In genomic region chr3L:20954118-20954517, dm6 we compare ENCODE assay signal across 1 fruit fly cellular context.
TF ChIP-seq lines count a peak whose summit lies in the region.

No protein-coding gene starts in this region.

TF ChIP-seq in whole organism, embryonic, 481 proteins besides CTCF, POLR2A, EP300 and RAD21 (continued from another document):
- TF ChIP-seq CG14965 (GFP tag; optimal IDR thresholded peaks at IDR 0.05; lab: Kevin White, UChicago; ENCODE audit: borderline replicate concordance), result peak; percentile 31
- TF ChIP-seq ac (GFP tag; optimal IDR thresholded peaks at IDR 0.05; lab: Kevin White, UChicago), result peak; percentile 44
- no peak for TF ChIP-seq CG34376 (GFP tag; optimal IDR thresholded peaks at IDR 0.05; lab: Kevin White, UChicago)
- TF ChIP-seq Doc3 (GFP tag; IDR thresholded peaks at IDR 0.05; lab: Robert Waterston, UW; ENCODE audit: partially characterized antibody), result no peak
- no peak for TF ChIP-seq CG31388 (GFP tag; optimal IDR thresholded peaks at IDR 0.05; lab: Kevin White, UChicago)
- TF ChIP-seq CG11723 (GFP tag; optimal IDR thresholded peaks at IDR 0.05; lab: Kevin White, UChicago), result no peak
- TF ChIP-seq lbe (GFP tag; optimal IDR thresholded peaks at IDR 0.05; lab: Kevin White, UChicago), result no peak
- TF ChIP-seq CG2116 (GFP tag; optimal IDR thresholded peaks at IDR 0.05; lab: Kevin White, UChicago), result peak; percentile 22
- no peak for TF ChIP-seq inv (GFP tag; IDR thresholded peaks at IDR 0.05; lab: Robert Waterston, UW; ENCODE audit: partially characterized antibody)
- no peak for TF ChIP-seq CG7271 (tag; optimal IDR thresholded peaks at IDR 0.05; lab: Kevin White, UChicago)
- TF ChIP-seq MTF-1 (GFP tag; optimal IDR thresholded peaks at IDR 0.05; lab: Kevin White, UChicago; ENCODE audit: borderline replicate concordance), result peak; percentile 58
- peak; percentile 34 for TF ChIP-seq dmrt11E (tag; optimal IDR thresholded peaks at IDR 0.05; lab: Kevin White, UChicago)
- no peak for TF ChIP-seq toy (GFP tag; IDR thresholded peaks at IDR 0.05; lab: Robert Waterston, UW)
- peak; percentile 85 for TF ChIP-seq sens (GFP tag; lab: Kevin White, UChicago)
- peak; percentile 64; the same call in 1 of the 3 replicates for TF ChIP-seq otp (GFP tag; IDR thresholded peaks at IDR 0.05; lab: Robert Waterston, UW)
- TF ChIP-seq CG17328 (GFP tag; IDR thresholded peaks at IDR 0.05; lab: Robert Waterston, UW), result no peak
- no peak for TF ChIP-seq CG17361 (GFP tag; IDR thresholded peaks at IDR 0.05; lab: Robert Waterston, UW)
- TF ChIP-seq CG8290 (GFP tag; optimal IDR thresholded peaks at IDR 0.05; lab: Kevin White, UChicago), result no peak
- peak in 1 of 2 experiments; percentile 12 for TF ChIP-seq CG8290 (tag; optimal IDR thresholded peaks at IDR 0.05; lab: Kevin White, UChicago)
- TF ChIP-seq CG6813 (GFP tag; optimal IDR thresholded peaks at IDR 0.05; lab: Kevin White, UChicago), result peak; percentile 50
- peak; percentile 31 for TF ChIP-seq NC2β (GFP tag; optimal IDR thresholded peaks at IDR 0.05; lab: Kevin White, UChicago)
- peak; percentile 25 for TF ChIP-seq CrebB (tag; optimal IDR thresholded peaks at IDR 0.05; lab: Kevin White, UChicago)
- peak; percentile 17 for TF ChIP-seq CG12104 (GFP tag; optimal IDR thresholded peaks at IDR 0.05; lab: Kevin White, UChicago)
- 0 out of 3 replicates have a peak, but pooled peaks have one; percentile 28 for TF ChIP-seq CG11695 (GFP tag; IDR thresholded peaks at IDR 0.05; lab: Robert Waterston, UW)
- TF ChIP-seq her (GFP tag; optimal IDR thresholded peaks at IDR 0.05; lab: Kevin White, UChicago), result no peak
- peak; percentile 5 for TF ChIP-seq Meics (GFP tag; optimal IDR thresholded peaks at IDR 0.05; lab: Kevin White, UChicago)
- no peak for TF ChIP-seq CG7745 (tag; optimal IDR thresholded peaks at IDR 0.05; lab: Kevin White, UChicago)
- TF ChIP-seq Blimp-1 (GFP tag; optimal IDR thresholded peaks at IDR 0.05; lab: Kevin White, UChicago), result peak; percentile 41
- 0 out of 3 replicates have a peak, but pooled peaks have one; percentile 33 for TF ChIP-seq ci (GFP tag; IDR thresholded peaks at IDR 0.05; lab: Robert Waterston, UW)
- peak; percentile 46 for TF ChIP-seq CG2202 (tag; optimal IDR thresholded peaks at IDR 0.05; lab: Kevin White, UChicago)
- peak; percentile 61 for TF ChIP-seq CG15696 (tag; optimal IDR thresholded peaks at IDR 0.05; lab: Kevin White, UChicago)
- TF ChIP-seq insv (GFP tag; optimal IDR thresholded peaks at IDR 0.05; lab: Kevin White, UChicago), result no peak
- TF ChIP-seq repo (GFP tag; optimal IDR thresholded peaks at IDR 0.05; lab: Kevin White, UChicago), result no peak
- peak; percentile 12 for TF ChIP-seq tio (GFP tag; optimal IDR thresholded peaks at IDR 0.05; lab: Kevin White, UChicago)
- peak; percentile 36 for TF ChIP-seq CG10431 (GFP tag; optimal IDR thresholded peaks at IDR 0.05; lab: Kevin White, UChicago)
- TF ChIP-seq CG4707 (GFP tag; optimal IDR thresholded peaks at IDR 0.05; lab: Kevin White, UChicago), result peak; percentile 48
- TF ChIP-seq Xrp1 (GFP tag; IDR thresholded peaks at IDR 0.05; lab: Robert Waterston, UW), result peak; percentile 48; the same call in 1 of the 2 replicates
- peak; percentile 56 for TF ChIP-seq odd (GFP tag; optimal IDR thresholded peaks at IDR 0.05; lab: Kevin White, UChicago)
- no peak for TF ChIP-seq Bgb (GFP tag; IDR thresholded peaks at IDR 0.05; lab: Robert Waterston, UW; ENCODE audit: partially characterized antibody)
- TF ChIP-seq Adf1 (GFP tag; IDR thresholded peaks at IDR 0.05; lab: Robert Waterston, UW), result no peak
- TF ChIP-seq wek (GFP tag; optimal IDR thresholded peaks at IDR 0.05; lab: Kevin White, UChicago), result peak; percentile 56
- TF ChIP-seq Dip3 (GFP tag; optimal IDR thresholded peaks at IDR 0.05; lab: Kevin White, UChicago), result no peak
- TF ChIP-seq slbo (GFP tag; IDR thresholded peaks at IDR 0.05; lab: Robert Waterston, UW), result no peak
- TF ChIP-seq eve (GFP tag; optimal IDR thresholded peaks at IDR 0.05; lab: Kevin White, UChicago), result peak in 1 of 2 experiments; percentile 1
- no peak for TF ChIP-seq ase (GFP tag; IDR thresholded peaks at IDR 0.05; lab: Robert Waterston, UW)
